Worm (Caenorhabditis elegans): ENCODE measurements around the gene sor-1.

The sor-1 gene

ce11 chrIII:8467520-8467919 lies 49.6 kb downstream of the sor-1 start:
- TF ChIP-seq pha-4 (tag; optimal IDR thresholded peaks at IDR 0.05) = no peak
- no peak for TF ChIP-seq sptf-1 (tag; optimal IDR thresholded peaks at IDR 0.05)
- TF ChIP-seq bed-3 (GFP tag; optimal IDR thresholded peaks at IDR 0.05) = no peak
- no peak for TF ChIP-seq nhr-28 (tag; optimal IDR thresholded peaks at IDR 0.05)
- no peak for TF ChIP-seq blmp-1 (tag; optimal IDR thresholded peaks at IDR 0.05)
- TF ChIP-seq ceh-83 (GFP tag; optimal IDR thresholded peaks at IDR 0.05) = no peak
- TF ChIP-seq ceh-39 (tag; optimal IDR thresholded peaks at IDR 0.05) = no peak
- TF ChIP-seq nhr-237 (tag; optimal IDR thresholded peaks at IDR 0.05) = no peak
- no peak for TF ChIP-seq nhr-76 (tag; optimal IDR thresholded peaks at IDR 0.05)
- TF ChIP-seq lsy-2 (tag; optimal IDR thresholded peaks at IDR 0.05) = no peak
